Fruit fly (Drosophila melanogaster): Measurements from ENCODE around the gene Acbp2.

Gene Acbp2

dm6 chr3L:7090764-7091163 lies 40.9 kb upstream of the Acbp2 start (continued):
- TF ChIP-seq nom (GFP tag; optimal IDR thresholded peaks at IDR 0.05) (no peak), Scr (GFP tag; IDR thresholded peaks at IDR 0.05; ENCODE audit: partially characterized antibody) (no peak), sob (GFP tag; IDR thresholded peaks at IDR 0.05) (peak; percentile 76), HLH54F (GFP tag; optimal IDR thresholded peaks at IDR 0.05) (no peak), sc (optimal IDR thresholded peaks at IDR 0.05) (no peak), sc (GFP tag; optimal IDR thresholded peaks at IDR 0.05) (no peak), nerfin-1 (tag; optimal IDR thresholded peaks at IDR 0.05) (peak; percentile 80), CG17359 (tag; optimal IDR thresholded peaks at IDR 0.05) (peak; percentile 80), dpn (GFP tag; optimal IDR thresholded peaks at IDR 0.05) (peak; percentile 57 to 74), CG17612 (GFP tag; IDR thresholded peaks at IDR 0.05) (no peak), Eip74EF (GFP tag; optimal IDR thresholded peaks at IDR 0.05) (peak in 1 of 2 experiments; percentile 73), CG2678 (tag; optimal IDR thresholded peaks at IDR 0.05) (peak; percentile 81), Hey (tag; optimal IDR thresholded peaks at IDR 0.05) (no peak), sima (GFP tag; optimal IDR thresholded peaks at IDR 0.05) (no peak), corto (GFP tag; optimal IDR thresholded peaks at IDR 0.05) (no peak), CG10462 (GFP tag; optimal IDR thresholded peaks at IDR 0.05) (no peak), CG16813 (GFP tag; IDR thresholded peaks at IDR 0.05; ENCODE audit: partially characterized antibody) (no peak), pfk (GFP tag; optimal IDR thresholded peaks at IDR 0.05) (no peak), CG18262 (tag; optimal IDR thresholded peaks at IDR 0.05) (peak; percentile 76), CG13624 (GFP tag; optimal IDR thresholded peaks at IDR 0.05) (peak; percentile 2), CG13123 (GFP tag; optimal IDR thresholded peaks at IDR 0.05) (no peak), CG1603 (tag; optimal IDR thresholded peaks at IDR 0.05) (peak; percentile 74), Med (GFP tag) (peak; percentile 90), mld (GFP tag; IDR thresholded peaks at IDR 0.05; ENCODE audit: partially characterized antibody) (no peak), CG10366 (GFP tag; IDR thresholded peaks at IDR 0.05) (peak; percentile 58), CG13424 (tag; optimal IDR thresholded peaks at IDR 0.05) (peak; percentile 73), CG8924 (tag; optimal IDR thresholded peaks at IDR 0.05) (peak; percentile 39), crol (GFP tag; IDR thresholded peaks at IDR 0.05) (no peak), CG1832 (GFP tag; optimal IDR thresholded peaks at IDR 0.05) (no peak), ssp (GFP tag; IDR thresholded peaks at IDR 0.05) (peak; percentile 56), exex (tag; optimal IDR thresholded peaks at IDR 0.05) (peak; percentile 20), Sox100B (GFP tag; optimal IDR thresholded peaks at IDR 0.05) (peak; percentile 71), Atf-2 (GFP tag; optimal IDR thresholded peaks at IDR 0.05) (no peak), CG18619 (GFP tag; optimal IDR thresholded peaks at IDR 0.05) (no peak), CG3995 (GFP tag; optimal IDR thresholded peaks at IDR 0.05) (peak; percentile 6), CG5953 (GFP tag; IDR thresholded peaks at IDR 0.05) (peak; percentile 44; the same call in 1 of the 2 replicates), Nf-YB (GFP tag; optimal IDR thresholded peaks at IDR 0.05) (no peak), CG6683 (GFP tag; optimal IDR thresholded peaks at IDR 0.05) (peak; percentile 24), Max (GFP tag; optimal IDR thresholded peaks at IDR 0.05) (peak; percentile 42), CG2116 (GFP tag; optimal IDR thresholded peaks at IDR 0.05) (no peak), Dfd (GFP tag; optimal IDR thresholded peaks at IDR 0.05) (no peak), CG15696 (tag; optimal IDR thresholded peaks at IDR 0.05) (peak; percentile 18), CG6689 (GFP tag; IDR thresholded peaks at IDR 0.05) (peak; percentile 78), CG14965 (GFP tag; optimal IDR thresholded peaks at IDR 0.05; ENCODE audit: borderline replicate concordance) (no peak), CG13296 (GFP tag; optimal IDR thresholded peaks at IDR 0.05) (peak; percentile 82), CrebB (tag; optimal IDR thresholded peaks at IDR 0.05) (no peak), CG11085 (GFP tag; IDR thresholded peaks at IDR 0.05) (0 out of 2 replicates have a peak, but pooled peaks have one; percentile 30), croc (GFP tag; conservative IDR thresholded peaks at IDR 0.05) (peak; percentile 55), Jarid2 (GFP tag; optimal IDR thresholded peaks at IDR 0.05) (peak; percentile 21), Chrac-16 (GFP tag; optimal IDR thresholded peaks at IDR 0.05) (peak; percentile 25)
